Fruit fly (Drosophila melanogaster) whole organism, prepupa: Measurements from ENCODE around the gene CG15034.

Experiments
- Blimp-1 ChIP-seq: fragments of 200-800 bp; sonication (Bioruptor generic); optimal IDR thresholded peaks from 3 replicates; lab custom pipeline; 2017; ENCODE audit warnings: missing biosample characterization, missing genetic modification characterization, mild to moderate bottlenecking, moderate library complexity, missing genetic modification reagents
- CG10631 ChIP-seq: fragments of 200-800 bp; sonication (Bioruptor generic); optimal IDR thresholded peaks from 2 replicates; lab custom pipeline; 2016; ENCODE audit warnings: missing biosample characterization, missing genetic modification characterization
- CG10669 ChIP-seq: fragments of 200-800 bp; sonication (Bioruptor generic); optimal IDR thresholded peaks from 3 replicates; lab custom pipeline; 2018; ENCODE audit warnings: missing biosample characterization, mild to moderate bottlenecking, missing genetic modification characterization, moderate library complexity
- CG11294 ChIP-seq: fragments of 200-800 bp; sonication (Bioruptor generic); IDR thresholded peaks from 2 replicates; pipeline ENCODE4 v1.3.6; 2022; ENCODE audit warnings: missing biosample characterization, missing genetic modification characterization
- CG11762 ChIP-seq: fragments of 200-800 bp; sonication (Bioruptor generic); optimal IDR thresholded peaks from 3 replicates; lab custom pipeline; 2016; ENCODE audit warnings: missing biosample characterization, missing genetic modification characterization; ENCODE audit not compliant: insufficient read depth
- CG15336 ChIP-seq: fragments of 200-800 bp; sonication (Bioruptor generic); IDR thresholded peaks from 2 replicates; pipeline ENCODE4 v1.3.6; 2022; ENCODE audit warnings: missing biosample characterization, missing genetic modification characterization
- CG16779 ChIP-seq: fragments of 200-800 bp; sonication (Bioruptor generic); optimal IDR thresholded peaks from 3 replicates; lab custom pipeline; 2017; ENCODE audit warnings: missing biosample characterization, mild to moderate bottlenecking, missing genetic modification characterization
- CG3032 ChIP-seq: fragments of 200-800 bp; optimal IDR thresholded peaks from 2 replicates; lab custom pipeline; 2019; ENCODE audit warnings: missing biosample characterization, mild to moderate bottlenecking, missing genetic modification characterization, moderate library complexity
- CG32006 ChIP-seq: fragments of 200-800 bp; sonication (Bioruptor generic); optimal IDR thresholded peaks from 3 replicates; lab custom pipeline; 2017; ENCODE audit warnings: missing biosample characterization, mild to moderate bottlenecking, missing genetic modification characterization
- CG34406 ChIP-seq: fragments of 200-800 bp; sonication (Bioruptor generic); optimal IDR thresholded peaks from 3 replicates; lab custom pipeline; 2016; ENCODE audit warnings: missing biosample characterization, missing genetic modification characterization
- CG4318 ChIP-seq: fragments of 200-800 bp; sonication (Bioruptor generic); optimal IDR thresholded peaks from 3 replicates; lab custom pipeline; 2017; ENCODE audit warnings: missing biosample characterization, mild to moderate bottlenecking, missing genetic modification characterization
- CG6163 ChIP-seq: fragments of 200-800 bp; sonication (Bioruptor generic); IDR thresholded peaks from 3 replicates; pipeline ENCODE4 v1.3.6; 2022; ENCODE audit warnings: missing biosample characterization, missing genetic modification characterization
- CG6792 ChIP-seq: fragments of 200-800 bp; sonication (Bioruptor generic); optimal IDR thresholded peaks from 3 replicates; lab custom pipeline; 2016; ENCODE audit warnings: missing biosample characterization, missing genetic modification characterization
- CG6808 ChIP-seq: fragments of 200-800 bp; sonication (Bioruptor generic); optimal IDR thresholded peaks from 3 replicates; lab custom pipeline; 2017; ENCODE audit warnings: missing biosample characterization, missing genetic modification characterization, mild to moderate bottlenecking, moderate library complexity, missing genetic modification reagents
- CG7368 ChIP-seq: fragments of 200-800 bp; sonication (Bioruptor generic); optimal IDR thresholded peaks from 3 replicates; lab custom pipeline; 2016; ENCODE audit warnings: missing biosample characterization, missing genetic modification characterization
- CG8119 ChIP-seq: fragments of 200-800 bp; sonication (Bioruptor generic); IDR thresholded peaks from 3 replicates; pipeline ENCODE4 v1.3.6; 2022; ENCODE audit warnings: missing biosample characterization, missing genetic modification characterization
- CG8319 ChIP-seq: fragments of 200-800 bp; sonication (Bioruptor generic); optimal IDR thresholded peaks from 3 replicates; lab custom pipeline; 2016; ENCODE audit warnings: missing biosample characterization, missing genetic modification characterization
- CG9139 ChIP-seq: fragments of 200-800 bp; sonication (Bioruptor generic); optimal IDR thresholded peaks from 3 replicates; lab custom pipeline; 2017; ENCODE audit warnings: missing biosample characterization, mild to moderate bottlenecking, missing genetic modification characterization
- Eip75B ChIP-seq: fragments of 200-800 bp; sonication (Bioruptor generic); optimal IDR thresholded peaks from 3 replicates; lab custom pipeline; 2016; ENCODE audit warnings: missing biosample characterization, missing genetic modification characterization
- Eip78C ChIP-seq: fragments of 200-800 bp; sonication (Bioruptor generic); peaks from one replicate; lab custom pipeline; 2016; ENCODE audit warnings: missing biosample characterization, missing genetic modification characterization
- Eip93F ChIP-seq: fragments of 200-800 bp; sonication (Bioruptor generic); optimal IDR thresholded peaks from 2 replicates; lab custom pipeline; 2016; ENCODE audit warnings: missing biosample characterization, mild to moderate bottlenecking, missing genetic modification characterization
- Ets21C ChIP-seq: fragments of 200-800 bp; sonication (Bioruptor generic); optimal IDR thresholded peaks from 3 replicates; lab custom pipeline; 2016; ENCODE audit warnings: missing biosample characterization, missing genetic modification characterization
- Ets96B ChIP-seq: fragments of 200-800 bp; optimal IDR thresholded peaks from 2 replicates; lab custom pipeline; 2019; ENCODE audit warnings: missing biosample characterization, mild to moderate bottlenecking, missing genetic modification characterization, moderate library complexity
- Gug ChIP-seq: fragments of 200-800 bp; sonication (Bioruptor generic); IDR thresholded peaks from 2 replicates; pipeline ENCODE4 v1.3.6; 2022; ENCODE audit warnings: missing biosample characterization, missing genetic modification characterization
- Hr38 ChIP-seq: sonication (Bioruptor generic); optimal IDR thresholded peaks from 2 replicates; lab custom pipeline; 2016; ENCODE audit warnings: missing biosample characterization, missing genetic modification characterization
- Hr4 ChIP-seq: fragments of 200-800 bp; sonication (Bioruptor generic); optimal IDR thresholded peaks from 3 replicates; lab custom pipeline; 2016; ENCODE audit warnings: missing biosample characterization, missing genetic modification characterization
- Lpt ChIP-seq: fragments of 200-800 bp; sonication (Bioruptor generic); optimal IDR thresholded peaks from 3 replicates; lab custom pipeline; 2016; ENCODE audit warnings: missing biosample characterization, missing genetic modification characterization
- Met ChIP-seq: fragments of 200-800 bp; sonication (Bioruptor generic); optimal IDR thresholded peaks from 3 replicates; lab custom pipeline; 2016; ENCODE audit warnings: missing biosample characterization, missing genetic modification characterization
- OdsH ChIP-seq: fragments of 200-800 bp; sonication (Bioruptor generic); optimal IDR thresholded peaks from 3 replicates; lab custom pipeline; 2016; ENCODE audit warnings: missing biosample characterization, missing genetic modification characterization
- Sox14 ChIP-seq: fragments of 200-800 bp; sonication (Bioruptor generic); optimal IDR thresholded peaks from 3 replicates; lab custom pipeline; 2016; ENCODE audit warnings: missing biosample characterization, missing genetic modification characterization
- Sox15 ChIP-seq: fragments of 200-800 bp; sonication (Bioruptor generic); optimal IDR thresholded peaks from 3 replicates; lab custom pipeline; 2016; ENCODE audit warnings: missing biosample characterization, missing genetic modification characterization
- achi ChIP-seq: fragments of 200-800 bp; sonication (Bioruptor generic); optimal IDR thresholded peaks from 3 replicates; lab custom pipeline; 2016; ENCODE audit warnings: missing biosample characterization, missing genetic modification characterization
- acj6 ChIP-seq: fragments of 200-800 bp; sonication (Bioruptor generic); optimal IDR thresholded peaks from 3 replicates; lab custom pipeline; 2016; ENCODE audit warnings: missing biosample characterization, missing genetic modification characterization
- cyc ChIP-seq: fragments of 200-800 bp; sonication (Bioruptor generic); optimal IDR thresholded peaks from 3 replicates; lab custom pipeline; 2016; ENCODE audit warnings: missing biosample characterization, missing genetic modification characterization
- dsx ChIP-seq: fragments of 200-800 bp; optimal IDR thresholded peaks from 3 replicates; lab custom pipeline; 2019; ENCODE audit warnings: missing biosample characterization, mild to moderate bottlenecking, missing genetic modification characterization, moderate library complexity; ENCODE audit not compliant: poor library complexity, severe bottlenecking
- eg ChIP-seq: fragments of 200-800 bp; sonication (Bioruptor generic); IDR thresholded peaks from 3 replicates; pipeline ENCODE4 v1.3.6; 2022; ENCODE audit warnings: missing biosample characterization, missing genetic modification characterization
- esn ChIP-seq: fragments of 200-800 bp; sonication (Bioruptor generic); optimal IDR thresholded peaks from 2 replicates; lab custom pipeline; 2016; ENCODE audit warnings: missing biosample characterization, mild to moderate bottlenecking, missing genetic modification characterization, moderate library complexity
- fd59A ChIP-seq: fragments of 200-800 bp; sonication (Bioruptor generic); optimal IDR thresholded peaks from 2 replicates; lab custom pipeline; 2017; ENCODE audit warnings: missing biosample characterization, mild to moderate bottlenecking, missing genetic modification characterization, missing genetic modification reagents
- fd85E ChIP-seq: fragments of 200-800 bp; sonication (Bioruptor generic); optimal IDR thresholded peaks from 3 replicates; lab custom pipeline; 2016; ENCODE audit warnings: missing biosample characterization, missing genetic modification characterization
- lz ChIP-seq: fragments of 200-800 bp; sonication (Bioruptor generic); optimal IDR thresholded peaks from 3 replicates; lab custom pipeline; 2016; ENCODE audit warnings: missing biosample characterization, missing genetic modification characterization
- net ChIP-seq: fragments of 200-800 bp; sonication (Bioruptor generic); optimal IDR thresholded peaks from 3 replicates; lab custom pipeline; 2016; ENCODE audit warnings: missing biosample characterization, missing genetic modification characterization
- pdm3 ChIP-seq: fragments of 200-800 bp; sonication (Bioruptor generic); optimal IDR thresholded peaks from 3 replicates; lab custom pipeline; 2016; ENCODE audit warnings: missing biosample characterization, missing genetic modification characterization
- salr ChIP-seq, 2 experiments: fragments of 200-800 bp; sonication (Bioruptor generic); optimal IDR thresholded peaks; 3 replicates each; lab custom pipeline; 2016 to 2018; ENCODE audit warnings: missing biosample characterization in 2 of 2, missing genetic modification characterization in 2 of 2, mild to moderate bottlenecking in 1 of 2
- spab ChIP-seq: fragments of 200-800 bp; sonication (Bioruptor generic); optimal IDR thresholded peaks from 2 replicates; lab custom pipeline; 2017; ENCODE audit warnings: missing biosample characterization, mild to moderate bottlenecking, missing genetic modification characterization, missing genetic modification reagents
- ss ChIP-seq, 2 experiments: fragments of 200-800 bp; sonication (Bioruptor generic); optimal IDR thresholded peaks; 2 replicates in 1 of 2; 3 replicates in 1 of 2; lab custom pipeline; 2017 to 2018; ENCODE audit warnings: mild to moderate bottlenecking in 2 of 2, missing biosample characterization in 2 of 2, missing genetic modification characterization in 2 of 2, moderate library complexity in 1 of 2
- svp ChIP-seq: fragments of 200-800 bp; sonication (Bioruptor generic); peaks from one replicate; lab custom pipeline; 2016; ENCODE audit warnings: missing biosample characterization, missing genetic modification characterization
- topi ChIP-seq: fragments of 200-800 bp; sonication (Bioruptor generic); optimal IDR thresholded peaks from 3 replicates; lab custom pipeline; 2016; ENCODE audit warnings: missing biosample characterization, missing genetic modification characterization

Gene CG15034

DNA sequence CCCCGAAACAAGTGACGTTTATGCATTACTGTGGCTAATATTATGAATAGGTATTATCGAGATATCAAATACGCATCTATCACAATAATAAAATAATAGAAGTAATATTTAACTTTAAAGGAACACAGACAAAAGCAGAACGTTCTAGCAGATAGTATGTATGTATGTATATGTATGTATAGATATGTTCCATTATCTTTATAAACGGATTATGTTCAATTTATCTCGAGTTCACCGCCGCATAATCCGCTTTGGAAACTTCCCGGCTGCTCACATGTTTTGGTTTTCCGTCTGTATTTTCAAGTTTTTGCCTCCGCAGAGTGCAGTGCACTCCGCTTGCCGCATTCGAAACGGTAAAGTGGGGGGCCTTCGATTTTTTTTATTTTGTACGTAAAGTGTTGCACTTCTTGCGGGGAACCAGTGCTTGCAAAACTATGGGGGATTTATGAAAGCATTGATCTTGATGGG lies 11.7 kb downstream of the CG15034 start (continued):
- TF ChIP-seq Blimp-1 (GFP tag; lab: Kevin White, UChicago) (peak; percentile 30), Sox15 (GFP tag; lab: Kevin White, UChicago) (peak; percentile 13), Hr4 (peak; percentile 70), salr (GFP tag; optimal IDR thresholded peaks at IDR 0.05; lab: Kevin White, UChicago) (no peak), Hr38 (GFP tag; lab: Kevin White, UChicago) (no peak), Eip93F (GFP tag; lab: Kevin White, UChicago) (peak; percentile 82), cyc (GFP tag; lab: Kevin White, UChicago) (peak; percentile 46), esn (peak; percentile 81), CG11762 (GFP tag; lab: Kevin White, UChicago) (no peak), CG16779 (tag; lab: Kevin White, UChicago) (peak; percentile 79), Eip75B (peak; percentile 83), Gug (GFP tag; lab: Robert Waterston, UW) (peak; percentile 37; the same call in 1 of the 2 replicates), pdm3 (peak; percentile 58), Sox14 (GFP tag; lab: Kevin White, UChicago) (peak; percentile 19), ss (GFP tag; optimal IDR thresholded peaks at IDR 0.05; lab: Kevin White, UChicago) (peak; percentile 70 to 83), eg (peak; percentile 75), CG6792 (GFP tag; lab: Kevin White, UChicago) (peak; percentile 53), lz (GFP tag; lab: Kevin White, UChicago) (peak; percentile 67), topi (GFP tag; lab: Kevin White, UChicago) (peak; percentile 78), OdsH (peak; percentile 63), svp (GFP tag; lab: Kevin White, UChicago) (peak; percentile 86), CG11294 (GFP tag; lab: Robert Waterston, UW) (peak; percentile 40; the same call in 1 of the 2 replicates), CG4318 (peak; percentile 18), CG6163 (GFP tag; lab: Robert Waterston, UW) (peak; percentile 87), Ets96B (tag; lab: Kevin White, UChicago) (peak; percentile 79), CG9139 (GFP tag; lab: Kevin White, UChicago) (peak; percentile 36)

DNA sequence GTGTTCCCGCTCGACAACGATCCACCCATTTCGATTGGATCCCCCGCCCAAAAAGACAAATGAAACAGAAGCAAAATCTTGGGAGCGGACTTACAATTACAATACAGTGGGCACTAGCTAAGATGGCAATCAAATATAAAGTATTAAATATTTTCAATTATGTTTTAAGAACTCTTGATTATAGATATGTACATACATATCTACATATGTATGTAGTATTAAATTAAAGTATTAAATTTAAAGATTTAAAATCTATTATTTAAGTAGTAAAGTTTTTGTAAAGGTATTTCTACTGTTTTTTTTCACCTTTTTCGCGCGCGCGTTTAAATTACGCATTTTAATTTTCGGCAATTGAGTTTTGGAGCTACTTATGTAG lies 12.5 kb downstream of the CG15034 start:
- TF ChIP-seq Lpt (GFP tag; lab: Kevin White, UChicago) = peak; percentile 31
- TF ChIP-seq fd85E (GFP tag; lab: Kevin White, UChicago) = no peak
- TF ChIP-seq OdsH = peak; percentile 73
- TF ChIP-seq CG6808 = peak; percentile 69
- peak; percentile 38 for TF ChIP-seq CG6792 (GFP tag; lab: Kevin White, UChicago)
- peak; percentile 50 to 55 for TF ChIP-seq ss (GFP tag; optimal IDR thresholded peaks at IDR 0.05; lab: Kevin White, UChicago)
- TF ChIP-seq svp (GFP tag; lab: Kevin White, UChicago) = no peak
- peak; percentile 82 for TF ChIP-seq CG3032 (tag; lab: Kevin White, UChicago)
- peak; percentile 70 for TF ChIP-seq CG15336 (GFP tag; lab: Robert Waterston, UW)
- no peak for TF ChIP-seq CG8319 (GFP tag; lab: Kevin White, UChicago)
- TF ChIP-seq net = no peak
- no peak for TF ChIP-seq Ets21C (GFP tag; lab: Kevin White, UChicago)
- TF ChIP-seq CG8119 = peak; percentile 78
- TF ChIP-seq CG34406 (GFP tag; lab: Kevin White, UChicago) = peak; percentile 40
- peak; percentile 75 for TF ChIP-seq Eip78C (GFP tag; lab: Kevin White, UChicago)
- no peak for TF ChIP-seq Hr38 (GFP tag; lab: Kevin White, UChicago)
- peak; percentile 54 for TF ChIP-seq Gug (GFP tag; lab: Robert Waterston, UW)
- TF ChIP-seq Ets96B (tag; lab: Kevin White, UChicago) = peak; percentile 74
- peak in 1 of 2 experiments; percentile 40 for TF ChIP-seq salr (GFP tag; optimal IDR thresholded peaks at IDR 0.05; lab: Kevin White, UChicago)
- TF ChIP-seq CG10669 (GFP tag; lab: Kevin White, UChicago) = peak; percentile 66
- TF ChIP-seq CG9139 (GFP tag; lab: Kevin White, UChicago) = peak; percentile 31
- TF ChIP-seq CG4318 = peak; percentile 10
- no peak for TF ChIP-seq Eip75B
- TF ChIP-seq fd59A (GFP tag; lab: Kevin White, UChicago) = peak; percentile 46
- peak; percentile 68 for TF ChIP-seq CG10631 (GFP tag; lab: Kevin White, UChicago)
- TF ChIP-seq CG7368 (GFP tag; lab: Kevin White, UChicago) = peak; percentile 42
- peak; percentile 61 for TF ChIP-seq CG32006 (GFP tag; lab: Kevin White, UChicago)
- peak; percentile 25; the same call in 1 of the 2 replicates for TF ChIP-seq CG11294 (GFP tag; lab: Robert Waterston, UW)
- TF ChIP-seq eg = peak; percentile 38; the same call in 1 of the 3 replicates
- peak; percentile 72 for TF ChIP-seq achi (GFP tag; lab: Kevin White, UChicago)
- TF ChIP-seq esn = peak; percentile 8
- peak; percentile 58 for TF ChIP-seq acj6 (GFP tag; lab: Kevin White, UChicago)
- TF ChIP-seq spab (GFP tag; lab: Kevin White, UChicago) = peak; percentile 56
- TF ChIP-seq cyc (GFP tag; lab: Kevin White, UChicago) = no peak
- TF ChIP-seq Met = peak; percentile 10
- peak; percentile 58 for TF ChIP-seq CG11762 (GFP tag; lab: Kevin White, UChicago)
- peak; percentile 62 for TF ChIP-seq dsx (GFP tag; lab: Kevin White, UChicago)
